Worm (Caenorhabditis elegans) whole organism, young adult: Measurements from ENCODE around the gene srh-73.

ENCODE experiments used
- F33H1.4 ChIP-seq: fragments of 200-800 bp; sonication (Bioruptor generic); IDR thresholded peaks from 2 replicates; pipeline ENCODE4 v1.3.6; 2022; ENCODE audit warnings: missing genetic modification reagents, missing genetic modification characterization, missing compliant biosample characterization
- aptf-3 ChIP-seq: fragments of 200-800 bp; sonication (Bioruptor generic); IDR thresholded peaks from 2 replicates; pipeline ENCODE4 v1.3.6; 2022; ENCODE audit warnings: missing genetic modification characterization, missing compliant biosample characterization
- bed-2 ChIP-seq: fragments of 200-800 bp; sonication (Bioruptor generic); IDR thresholded peaks from 2 replicates; pipeline ENCODE4 v1.3.6; 2022; ENCODE audit warnings: missing genetic modification reagents, missing genetic modification characterization, missing compliant biosample characterization
- ceh-91 ChIP-seq: fragments of 200-800 bp; sonication (Bioruptor generic); IDR thresholded peaks from 2 replicates; pipeline ENCODE4 v1.3.6; 2022; ENCODE audit warnings: missing genetic modification reagents, missing genetic modification characterization, missing compliant biosample characterization
- dpl-1 ChIP-seq: fragments of 150-350 bp; optimal IDR thresholded peaks from 2 replicates; lab custom pipeline; 2014; ENCODE audit warnings: missing biosample characterization, missing genetic modification reagents, missing genetic modification characterization
- mcd-1 ChIP-seq: fragments of 200-800 bp; sonication (Bioruptor generic); IDR thresholded peaks from 2 replicates; pipeline ENCODE4 v1.3.6; 2022; ENCODE audit warnings: missing genetic modification reagents, missing genetic modification characterization, missing compliant biosample characterization
- nfyb-1 ChIP-seq: fragments of 200-800 bp; sonication (Bioruptor generic); IDR thresholded peaks from 2 replicates; pipeline ENCODE4 v1.3.6; 2022; ENCODE audit warnings: missing genetic modification reagents, missing genetic modification characterization, missing compliant biosample characterization
- snpc-4 ChIP-seq, 5 experiments: fragments of 150-350 bp in 1 of 5; sonication (generic microtip) in 4 of 5; optimal IDR thresholded peaks; 2 replicates each; lab custom pipeline; 2014 to 2018; ENCODE audit warnings: missing genetic modification characterization in 5 of 5, missing biosample characterization in 3 of 5, antibody characterized with exemption in 2 of 5, mild to moderate bottlenecking in 2 of 5, missing compliant biosample characterization in 2 of 5, missing genotype in 2 of 5, moderate library complexity in 2 of 5, missing genetic modification reagents in 1 of 5
- unc-62 ChIP-seq: fragments of 150-350 bp; optimal IDR thresholded peaks from 2 replicates; lab custom pipeline; 2014; ENCODE audit warnings: missing biosample characterization, missing genetic modification reagents, missing genetic modification characterization

- TF ChIP-seq nfyb-1, result no peak
- TF ChIP-seq unc-62 (GFP tag; lab: Kevin White, UChicago), result no peak
- TF ChIP-seq aptf-3 (GFP tag; lab: Robert Waterston, UW), result no peak
- TF ChIP-seq bed-2 (GFP tag; lab: Robert Waterston, UW), result no peak
- TF ChIP-seq mcd-1 (GFP tag; lab: Robert Waterston, UW), result no peak
- no peak for TF ChIP-seq snpc-4 (GFP tag; optimal IDR thresholded peaks at IDR 0.05; lab: Kevin White, UChicago)
- no peak for TF ChIP-seq snpc-4 (tag; optimal IDR thresholded peaks at IDR 0.05; lab: Kevin White, UChicago)
- no peak for TF ChIP-seq F33H1.4
- TF ChIP-seq dpl-1 (GFP tag; lab: Kevin White, UChicago), result no peak
- no peak for TF ChIP-seq ceh-91 (GFP tag; lab: Robert Waterston, UW)
Measured at ce11 chrII:12462244-12462643, 49.7 kb upstream of the srh-73 start, which contains the start of gene F15A4.2.
